Fruit fly (Drosophila melanogaster) whole organism, pupa: ENCODE results near the gene Cdc16.

ENCODE experiments used
- CG10348 ChIP-seq: fragments of 200-800 bp; sonication (Bioruptor generic); IDR thresholded peaks from 2 replicates; pipeline ENCODE4 v1.3.6; 2022; ENCODE audit warnings: missing biosample characterization, missing genetic modification characterization
- CG12605 ChIP-seq: fragments of 200-800 bp; sonication (Bioruptor generic); IDR thresholded peaks from 2 replicates; pipeline ENCODE4 v1.3.6; 2022; ENCODE audit warnings: missing biosample characterization, missing genetic modification characterization
- CG13204 ChIP-seq: fragments of 200-800 bp; sonication (Bioruptor generic); optimal IDR thresholded peaks from 2 replicates; lab custom pipeline; 2018; ENCODE audit warnings: missing biosample characterization, mild to moderate bottlenecking, missing genetic modification characterization, moderate library complexity
- CG14655 ChIP-seq: fragments of 200-800 bp; sonication (Bioruptor generic); optimal IDR thresholded peaks from 3 replicates; lab custom pipeline; 2017; ENCODE audit warnings: mild to moderate bottlenecking, missing biosample characterization, missing genetic modification reagents, missing genetic modification characterization
- CG15710 ChIP-seq: fragments of 200-800 bp; sonication (Bioruptor generic); optimal IDR thresholded peaks from 2 replicates; lab custom pipeline; 2018; ENCODE audit warnings: missing biosample characterization, mild to moderate bottlenecking, missing genetic modification characterization, moderate library complexity
- CG17806 ChIP-seq: fragments of 200-800 bp; sonication (Bioruptor generic); optimal IDR thresholded peaks from 2 replicates; lab custom pipeline; 2018; ENCODE audit warnings: missing biosample characterization, mild to moderate bottlenecking, missing genetic modification characterization, moderate library complexity
- CG32121 ChIP-seq: fragments of 200-800 bp; sonication (Bioruptor generic); IDR thresholded peaks from 2 replicates; pipeline ENCODE4 v1.3.6; 2022; ENCODE audit warnings: missing biosample characterization, missing genetic modification characterization
- CG34367 ChIP-seq: fragments of 200-800 bp; sonication (Bioruptor generic); optimal IDR thresholded peaks from 2 replicates; lab custom pipeline; 2018; ENCODE audit warnings: missing biosample characterization, mild to moderate bottlenecking, missing genetic modification characterization
- CG4496 ChIP-seq: fragments of 200-800 bp; sonication (Bioruptor generic); IDR thresholded peaks from 3 replicates; pipeline ENCODE4 v1.3.6; 2022; ENCODE audit warnings: missing biosample characterization, missing genetic modification characterization
- CG8159 ChIP-seq: fragments of 200-800 bp; sonication (Bioruptor generic); optimal IDR thresholded peaks from 3 replicates; lab custom pipeline; 2018; ENCODE audit warnings: missing biosample characterization, mild to moderate bottlenecking, missing genetic modification characterization, moderate library complexity
- CG8301 ChIP-seq: fragments of 200-800 bp; sonication (Bioruptor generic); optimal IDR thresholded peaks from 2 replicates; lab custom pipeline; 2018; ENCODE audit warnings: missing biosample characterization, mild to moderate bottlenecking, missing genetic modification characterization
- CG9948 ChIP-seq: fragments of 200-800 bp; sonication (Bioruptor generic); optimal IDR thresholded peaks from 2 replicates; lab custom pipeline; 2018; ENCODE audit warnings: missing biosample characterization, mild to moderate bottlenecking, missing genetic modification characterization, moderate library complexity
- D1 ChIP-seq: fragments of 200-800 bp; sonication (Bioruptor generic); optimal IDR thresholded peaks from 2 replicates; lab custom pipeline; 2018; ENCODE audit warnings: missing biosample characterization, mild to moderate bottlenecking, missing genetic modification characterization, moderate library complexity
- EcR ChIP-seq: fragments of 200-800 bp; sonication (Bioruptor generic); optimal IDR thresholded peaks from 3 replicates; lab custom pipeline; 2019; ENCODE audit warnings: missing biosample characterization, missing genetic modification characterization, mild to moderate bottlenecking, moderate library complexity, missing genetic modification reagents
- Ets98B ChIP-seq: fragments of 200-800 bp; sonication (Bioruptor generic); IDR thresholded peaks from 2 replicates; pipeline ENCODE4 v1.3.6; 2022; ENCODE audit warnings: missing biosample characterization, missing genetic modification characterization
- Pif1A ChIP-seq: fragments of 200-800 bp; sonication (Bioruptor generic); optimal IDR thresholded peaks from 3 replicates; lab custom pipeline; 2016; ENCODE audit warnings: missing biosample characterization, missing genetic modification characterization
- Pif1B ChIP-seq: fragments of 200-800 bp; sonication (Bioruptor generic); optimal IDR thresholded peaks from 3 replicates; lab custom pipeline; 2016; ENCODE audit warnings: missing biosample characterization, missing genetic modification characterization
- Snoo ChIP-seq: fragments of 200-800 bp; sonication (Bioruptor generic); optimal IDR thresholded peaks from 3 replicates; lab custom pipeline; 2017; ENCODE audit warnings: missing biosample characterization, mild to moderate bottlenecking, missing genetic modification characterization, inconsistent platforms
- fd96Ca ChIP-seq: fragments of 200-800 bp; sonication (Bioruptor generic); IDR thresholded peaks from 3 replicates; pipeline ENCODE4 v1.3.6; 2022; ENCODE audit warnings: missing biosample characterization, missing genetic modification characterization
- gl ChIP-seq: fragments of 200-800 bp; sonication (Bioruptor generic); optimal IDR thresholded peaks from 2 replicates; lab custom pipeline; 2018; ENCODE audit warnings: missing biosample characterization, mild to moderate bottlenecking, missing genetic modification characterization
- rn ChIP-seq: fragments of 200-800 bp; sonication (Bioruptor generic); IDR thresholded peaks from 2 replicates; pipeline ENCODE4 v1.3.6; 2022; ENCODE audit warnings: missing biosample characterization, missing genetic modification characterization

Gene Cdc16

dm6 chr3R:23280806-23281257 is at the start of gene Cdc16, which contains the start of gene orb:
Cdc16 (plus strand) TSS chr3R:23281201.
orb (minus strand) TSS chr3R:23280856.
- TF ChIP-seq Pif1B: peak; percentile 84
- TF ChIP-seq CG34367 (tag; lab: Kevin White, UChicago): peak; percentile 83
- TF ChIP-seq CG8159 (tag; lab: Kevin White, UChicago): peak; percentile 88
- peak; percentile 77 for TF ChIP-seq rn
- peak; percentile 90 for TF ChIP-seq CG17806 (tag; lab: Kevin White, UChicago)
- peak; percentile 50 for TF ChIP-seq gl (tag; lab: Kevin White, UChicago)
- TF ChIP-seq Ets98B (GFP tag; lab: Robert Waterston, UW): peak; percentile 89
- TF ChIP-seq D1: no peak
- TF ChIP-seq CG13204: peak; percentile 41
- TF ChIP-seq CG15710: peak; percentile 88
- peak; percentile 87 for TF ChIP-seq CG14655 (GFP tag; lab: Kevin White, UChicago)
- peak; percentile 82 for TF ChIP-seq Pif1A (GFP tag; lab: Kevin White, UChicago)
- peak; percentile 92 for TF ChIP-seq CG4496
- TF ChIP-seq CG9948 (tag; lab: Kevin White, UChicago): peak; percentile 85
- TF ChIP-seq Snoo (tag; lab: Kevin White, UChicago): peak; percentile 85
- TF ChIP-seq CG10348 (GFP tag; lab: Robert Waterston, UW): no peak
- TF ChIP-seq fd96Ca: peak; percentile 75
- no peak for TF ChIP-seq EcR (GFP tag; lab: Kevin White, UChicago)
- TF ChIP-seq CG8301 (tag; lab: Kevin White, UChicago): peak; percentile 85
- peak; percentile 93 for TF ChIP-seq CG32121 (GFP tag; lab: Robert Waterston, UW)
- peak; percentile 90 for TF ChIP-seq CG12605 (GFP tag; lab: Robert Waterston, UW)

- TF ChIP-seq CG8301 (tag; lab: Kevin White, UChicago) (no peak), CG9948 (tag; lab: Kevin White, UChicago) (no peak), CG4496 (no peak), CG17806 (tag; lab: Kevin White, UChicago) (no peak), Pif1A (GFP tag; lab: Kevin White, UChicago) (no peak)
Observed at dm6 chr3R:23239051-23239450, 42.0 kb upstream of the Cdc16 start.

dm6 chr3R:23239934-23240632 is 40.9 kb upstream of the Cdc16 start:
- no peak for TF ChIP-seq CG14655 (GFP tag; lab: Kevin White, UChicago)
- TF ChIP-seq CG12605 (GFP tag; lab: Robert Waterston, UW): no peak
- no peak for TF ChIP-seq CG9948 (tag; lab: Kevin White, UChicago)
- TF ChIP-seq CG8159 (tag; lab: Kevin White, UChicago): peak; percentile 56
- TF ChIP-seq Pif1B: no peak
- peak; percentile 5 for TF ChIP-seq CG15710
- TF ChIP-seq CG13204: no peak

- TF ChIP-seq Ets98B (GFP tag; lab: Robert Waterston, UW) (peak; percentile 21; the same call in 1 of the 2 replicates), Pif1B (no peak)
Observed at dm6 chr3R:23248853-23249573, 32.0 kb upstream of the Cdc16 start, which contains the start of gene CG4467. CG4467 (minus strand) TSS chr3R:23248903.

- TF ChIP-seq CG12605 (GFP tag; lab: Robert Waterston, UW) (no peak), Pif1B (peak; percentile 65), EcR (GFP tag; lab: Kevin White, UChicago) (no peak), CG34367 (tag; lab: Kevin White, UChicago) (peak; percentile 41), CG4496 (peak; percentile 81), CG9948 (tag; lab: Kevin White, UChicago) (peak; percentile 26), CG13204 (no peak), rn (0 out of 2 replicates have a peak, but pooled peaks have one; percentile 24), D1 (no peak), CG10348 (GFP tag; lab: Robert Waterston, UW) (no peak), CG17806 (tag; lab: Kevin White, UChicago) (peak; percentile 48), Snoo (tag; lab: Kevin White, UChicago) (peak; percentile 59), CG8159 (tag; lab: Kevin White, UChicago) (peak; percentile 58), CG8301 (tag; lab: Kevin White, UChicago) (peak; percentile 48), CG14655 (GFP tag; lab: Kevin White, UChicago) (no peak), CG15710 (peak; percentile 60), Ets98B (GFP tag; lab: Robert Waterston, UW) (peak; percentile 70), gl (tag; lab: Kevin White, UChicago) (peak; percentile 33), fd96Ca (peak; percentile 79), Pif1A (GFP tag; lab: Kevin White, UChicago) (no peak), CG32121 (GFP tag; lab: Robert Waterston, UW) (0 out of 2 replicates have a peak, but pooled peaks have one; percentile 12)
Observed at dm6 chr3R:23251256-23251655, 29.7 kb upstream of the Cdc16 start, which contains the start of the genes Rad60 and EloA. Rad60 (minus strand) TSS chr3R:23251477. EloA (plus strand) TSS chr3R:23251563.
